Worm (Caenorhabditis elegans) whole organism, L4 larva: ENCODE measurements around the gene scl-5.

Source experiments
- D1046.2 ChIP-seq: fragments of 200-800 bp; sonication (Bioruptor generic); IDR thresholded peaks from 2 replicates; pipeline ENCODE4 v1.3.6; 2022; ENCODE audit warnings: missing genetic modification characterization, missing compliant biosample characterization
- F10B5.3 ChIP-seq: sonication (generic microtip); optimal IDR thresholded peaks from 2 replicates; lab custom pipeline; 2016; ENCODE audit warnings: mild to moderate bottlenecking, missing genetic modification characterization, missing compliant biosample characterization
- F44E2.7 ChIP-seq: fragments of 200-800 bp; sonication (Bioruptor generic); IDR thresholded peaks from 2 replicates; pipeline ENCODE4 v2.1.2; 2022; ENCODE audit warnings: missing genetic modification characterization, missing compliant biosample characterization
- R02D3.7 ChIP-seq: fragments of 150-350 bp; sonication (generic microtip); optimal IDR thresholded peaks from 3 replicates; lab custom pipeline; 2014; ENCODE audit warnings: missing biosample characterization, missing genetic modification characterization
- T26A8.4 ChIP-seq: fragments of 200-800 bp; sonication (Bioruptor generic); IDR thresholded peaks from 2 replicates; pipeline ENCODE4 v1.3.6; 2022; ENCODE audit warnings: missing genetic modification characterization, missing compliant biosample characterization
- Y105C5A.15 ChIP-seq: fragments of 200-800 bp; sonication (Bioruptor generic); IDR thresholded peaks from 2 replicates; pipeline ENCODE4 v1.3.6; 2022; ENCODE audit warnings: missing genetic modification characterization, missing compliant biosample characterization
- ZK546.5 ChIP-seq, 2 experiments: sonication (generic microtip); optimal IDR thresholded peaks; 2 replicates each; lab custom pipeline; 2017; ENCODE audit warnings: missing biosample characterization in 2 of 2, missing genetic modification characterization in 2 of 2
- aha-1 ChIP-seq: fragments of 150-350 bp; peaks from one replicate; lab custom pipeline; 2014; ENCODE audit warnings: missing biosample characterization, missing genetic modification characterization
- ceh-28 ChIP-seq: fragments of 150-350 bp; optimal IDR thresholded peaks from 2 replicates; lab custom pipeline; 2014; ENCODE audit warnings: missing biosample characterization, missing genetic modification reagents, missing genetic modification characterization
- ceh-44 ChIP-seq: fragments of 200-800 bp; sonication (Bioruptor generic); IDR thresholded peaks from 2 replicates; pipeline ENCODE4 v1.3.6; 2022; ENCODE audit warnings: missing genetic modification reagents, missing genetic modification characterization, missing compliant biosample characterization
- ceh-62 ChIP-seq: sonication (generic microtip); optimal IDR thresholded peaks from 2 replicates; lab custom pipeline; 2017; ENCODE audit warnings: missing biosample characterization, missing genetic modification characterization
- ces-1 ChIP-seq: fragments of 150-350 bp; sonication (generic microtip); optimal IDR thresholded peaks from 4 replicates; lab custom pipeline; 2014; ENCODE audit warnings: missing biosample characterization, missing genetic modification reagents, missing genetic modification characterization
- cey-2 ChIP-seq: sonication (generic microtip); optimal IDR thresholded peaks from 3 replicates; lab custom pipeline; 2017; ENCODE audit warnings: missing genetic modification characterization, mild to moderate bottlenecking, missing compliant biosample characterization, antibody characterized with exemption, borderline replicate concordance; ENCODE audit not compliant: insufficient read depth
- daf-16 ChIP-seq, 3 experiments: sonication (generic microtip); optimal IDR thresholded peaks; 2 replicates each; lab custom pipeline; 2016 to 2017; ENCODE audit warnings: missing genetic modification characterization in 3 of 3, missing genetic modification reagents in 3 of 3, mild to moderate bottlenecking in 2 of 3, missing compliant biosample characterization in 2 of 3, missing biosample characterization in 1 of 3, moderate library complexity in 1 of 3
- dmd-8 ChIP-seq: fragments of 200-800 bp; sonication (Bioruptor generic); IDR thresholded peaks from 2 replicates; pipeline ENCODE4 v1.3.6; 2022; ENCODE audit warnings: missing genetic modification characterization, missing compliant biosample characterization
- dve-1 ChIP-seq: sonication (generic microtip); optimal IDR thresholded peaks from 2 replicates; lab custom pipeline; 2017; ENCODE audit warnings: antibody characterized with exemption, mild to moderate bottlenecking, missing genetic modification characterization, missing compliant biosample characterization; ENCODE audit not compliant: insufficient read depth
- egl-27 ChIP-seq: sonication (generic microtip); optimal IDR thresholded peaks from 3 replicates; lab custom pipeline; 2017; ENCODE audit warnings: missing biosample characterization, missing genetic modification reagents, missing genetic modification characterization
- fos-1 ChIP-seq: fragments of 150-350 bp; optimal IDR thresholded peaks from 2 replicates; lab custom pipeline; 2014; ENCODE audit warnings: missing biosample characterization, missing genetic modification characterization
- gei-8 ChIP-seq: fragments of 200-800 bp; sonication (Bioruptor generic); optimal IDR thresholded peaks from 2 replicates; lab custom pipeline; 2018; ENCODE audit warnings: mild to moderate bottlenecking, missing genetic modification characterization, missing compliant biosample characterization
- hlh-11 ChIP-seq: fragments of 200-800 bp; sonication (Bioruptor generic); optimal IDR thresholded peaks from 2 replicates; lab custom pipeline; 2018; ENCODE audit warnings: mild to moderate bottlenecking, missing genetic modification characterization, missing compliant biosample characterization
- hlh-30 ChIP-seq: sonication (generic microtip); optimal IDR thresholded peaks from 2 replicates; lab custom pipeline; 2017; ENCODE audit warnings: antibody characterized with exemption, mild to moderate bottlenecking, missing genetic modification characterization, missing compliant biosample characterization; ENCODE audit not compliant: insufficient read depth
- hmg-1.1 ChIP-seq: fragments of 200-800 bp; sonication (Bioruptor generic); IDR thresholded peaks from 2 replicates; pipeline ENCODE4 v1.3.6; 2022; ENCODE audit warnings: missing genetic modification reagents, missing genetic modification characterization, missing compliant biosample characterization
- lin-38 ChIP-seq: fragments of 200-800 bp; sonication (Bioruptor generic); IDR thresholded peaks from 2 replicates; pipeline ENCODE4 v1.3.6; 2022; ENCODE audit warnings: missing genetic modification reagents, missing genetic modification characterization, missing compliant biosample characterization
- mdt-29 ChIP-seq: fragments of 200-800 bp; sonication (Bioruptor generic); IDR thresholded peaks from 2 replicates; pipeline ENCODE4 v1.3.6; 2022; ENCODE audit warnings: missing genetic modification reagents, missing genetic modification characterization, missing compliant biosample characterization
- nhr-11 ChIP-seq: fragments of 150-350 bp; optimal IDR thresholded peaks from 2 replicates; lab custom pipeline; 2014; ENCODE audit warnings: missing biosample characterization, missing genetic modification characterization
- nhr-111 ChIP-seq: fragments of 200-800 bp; sonication (Bioruptor generic); optimal IDR thresholded peaks from 2 replicates; lab custom pipeline; 2018; ENCODE audit warnings: mild to moderate bottlenecking, missing genetic modification characterization, missing compliant biosample characterization
- nhr-41 ChIP-seq: fragments of 200-800 bp; sonication (Bioruptor generic); IDR thresholded peaks from 2 replicates; pipeline ENCODE4 v1.3.6; 2022; ENCODE audit warnings: missing genetic modification reagents, missing genetic modification characterization, missing compliant biosample characterization
- nhr-76 ChIP-seq: fragments of 150-350 bp; optimal IDR thresholded peaks from 2 replicates; lab custom pipeline; 2014; ENCODE audit warnings: missing biosample characterization, missing genetic modification characterization
- php-3 ChIP-seq: fragments of 200-800 bp; sonication (Bioruptor generic); IDR thresholded peaks from 2 replicates; pipeline ENCODE4 v1.3.6; 2022; ENCODE audit warnings: missing genetic modification reagents, missing genetic modification characterization, missing compliant biosample characterization
- sdz-12 ChIP-seq: fragments of 200-800 bp; sonication (Bioruptor generic); optimal IDR thresholded peaks from 2 replicates; lab custom pipeline; 2018; ENCODE audit warnings: mild to moderate bottlenecking, missing genetic modification characterization, missing compliant biosample characterization
- set-16 ChIP-seq: fragments of 200-800 bp; sonication (Bioruptor generic); IDR thresholded peaks from 2 replicates; pipeline ENCODE4 v1.3.6; 2022; ENCODE audit warnings: missing genetic modification reagents, missing genetic modification characterization, missing compliant biosample characterization
- snpc-1.2 ChIP-seq: fragments of 200-800 bp; sonication (Bioruptor generic); IDR thresholded peaks from 2 replicates; pipeline ENCODE4 v1.3.6; 2022; ENCODE audit warnings: missing genetic modification reagents, missing genetic modification characterization, missing compliant biosample characterization
- spr-3 ChIP-seq: fragments of 200-800 bp; sonication (Bioruptor generic); optimal IDR thresholded peaks from 2 replicates; lab custom pipeline; 2018; ENCODE audit warnings: mild to moderate bottlenecking, missing genetic modification characterization, missing compliant biosample characterization
- zfp-3 ChIP-seq: fragments of 200-800 bp; sonication (Bioruptor generic); conservative IDR thresholded peaks from 2 replicates; pipeline ENCODE4 v1.3.6; 2022; ENCODE audit warnings: missing genetic modification reagents, missing genetic modification characterization, missing compliant biosample characterization
- zip-2 ChIP-seq: fragments of 150-350 bp; optimal IDR thresholded peaks from 2 replicates; lab custom pipeline; 2014; ENCODE audit warnings: missing biosample characterization, missing genetic modification characterization

scl-5 gene

ce11 chrIV:13032153-13032552 lies 31.7 kb upstream of the scl-5 start (continued):
- TF ChIP-seq ces-1 (GFP tag; lab: Kevin White, UChicago): no peak
- no peak for TF ChIP-seq T26A8.4 (GFP tag; lab: Robert Waterston, UW)
- no peak for TF ChIP-seq egl-27
- no peak for TF ChIP-seq spr-3 (GFP tag; lab: Kevin White, UChicago)
- peak; percentile 70 for TF ChIP-seq aha-1
- TF ChIP-seq dve-1 (tag; lab: Kevin White, UChicago): peak; percentile 61
- TF ChIP-seq R02D3.7: no peak
- TF ChIP-seq cey-2 (tag; lab: Kevin White, UChicago): no peak
- TF ChIP-seq gei-8 (GFP tag; lab: Kevin White, UChicago): no peak
- TF ChIP-seq zip-2 (tag; lab: Kevin White, UChicago): no peak
- TF ChIP-seq dmd-8 (GFP tag; lab: Robert Waterston, UW): no peak
- TF ChIP-seq daf-16 (GFP tag; optimal IDR thresholded peaks at IDR 0.05; lab: Kevin White, UChicago): no peak
- peak; percentile 56 for TF ChIP-seq daf-16 (tag; optimal IDR thresholded peaks at IDR 0.05; lab: Kevin White, UChicago)
- peak; percentile 28 for TF ChIP-seq hlh-11 (tag; lab: Kevin White, UChicago)
- TF ChIP-seq nhr-76 (tag; lab: Kevin White, UChicago): no peak
- no peak for TF ChIP-seq ZK546.5 (tag; optimal IDR thresholded peaks at IDR 0.05; lab: Kevin White, UChicago)

- no peak for TF ChIP-seq hlh-30 (tag; lab: Kevin White, UChicago)
- no peak for TF ChIP-seq hmg-1.1 (GFP tag; lab: Robert Waterston, UW)
- peak; percentile 52 for TF ChIP-seq set-16 (GFP tag; lab: Robert Waterston, UW)
- no peak for TF ChIP-seq ceh-62 (tag; lab: Kevin White, UChicago)
- TF ChIP-seq F10B5.3: no peak
- no peak for TF ChIP-seq ceh-44 (GFP tag; lab: Robert Waterston, UW)
- no peak for TF ChIP-seq D1046.2
Measured at ce11 chrIV:13033516-13033915, 30.3 kb upstream of the scl-5 start.

ce11 chrIV:13035302-13035701 lies 28.5 kb upstream of the scl-5 start:
- TF ChIP-seq dmd-8 (GFP tag; lab: Robert Waterston, UW) (peak; percentile 19; the same call in 1 of the 2 replicates), php-3 (GFP tag; lab: Robert Waterston, UW) (no peak), lin-38 (GFP tag; lab: Robert Waterston, UW) (0 out of 2 replicates have a peak, but pooled peaks have one; percentile 22), zfp-3 (GFP tag; lab: Robert Waterston, UW) (no peak), daf-16 (GFP tag; optimal IDR thresholded peaks at IDR 0.05; lab: Kevin White, UChicago) (no peak), daf-16 (tag; optimal IDR thresholded peaks at IDR 0.05; lab: Kevin White, UChicago) (no peak), nhr-41 (GFP tag; lab: Robert Waterston, UW) (no peak), fos-1 (no peak), cey-2 (tag; lab: Kevin White, UChicago) (no peak), snpc-1.2 (GFP tag; lab: Robert Waterston, UW) (no peak), ces-1 (GFP tag; lab: Kevin White, UChicago) (no peak), nhr-11 (tag; lab: Kevin White, UChicago) (no peak), ZK546.5 (tag; optimal IDR thresholded peaks at IDR 0.05; lab: Kevin White, UChicago) (no peak), ceh-28 (tag; lab: Kevin White, UChicago) (no peak), mdt-29 (no peak), Y105C5A.15 (GFP tag; lab: Robert Waterston, UW) (peak; percentile 7; the same call in 1 of the 2 replicates), sdz-12 (no peak), spr-3 (GFP tag; lab: Kevin White, UChicago) (peak; percentile 44), F44E2.7 (0 out of 2 replicates have a peak, but pooled peaks have one; percentile 41), nhr-111 (GFP tag; lab: Kevin White, UChicago) (peak; percentile 40)
